Fruit fly (Drosophila melanogaster) whole organism, embryonic: ENCODE results near the gene nSMase.

Experiments
- Bdp1 ChIP-seq: fragments of 200-800 bp; sonication (Bioruptor generic); optimal IDR thresholded peaks from 3 replicates; lab custom pipeline; 2016; ENCODE audit warnings: missing biosample characterization, missing genetic modification characterization
- CG10147 ChIP-seq: fragments of 200-800 bp; sonication (Bioruptor generic); optimal IDR thresholded peaks from 2 replicates; lab custom pipeline; 2019; ENCODE audit warnings: missing biosample characterization, mild to moderate bottlenecking, missing genetic modification characterization, moderate library complexity
- CG10209 ChIP-seq: fragments of 200-800 bp; sonication (Bioruptor generic); optimal IDR thresholded peaks from 3 replicates; lab custom pipeline; 2017; ENCODE audit warnings: missing biosample characterization, mild to moderate bottlenecking, missing genetic modification characterization, missing genetic modification reagents
- CG10267 ChIP-seq: fragments of 200-800 bp; sonication (Bioruptor generic); optimal IDR thresholded peaks from 2 replicates; lab custom pipeline; 2018; ENCODE audit warnings: missing biosample characterization, mild to moderate bottlenecking, missing genetic modification characterization, moderate library complexity
- CG10431 ChIP-seq: fragments of 200-800 bp; sonication (Bioruptor generic); optimal IDR thresholded peaks from 3 replicates; lab custom pipeline; 2018; ENCODE audit warnings: missing biosample characterization, mild to moderate bottlenecking, missing genetic modification characterization
- CG12104 ChIP-seq: fragments of 200-800 bp; sonication (Bioruptor generic); optimal IDR thresholded peaks from 3 replicates; lab custom pipeline; 2016; ENCODE audit warnings: missing biosample characterization, missing genetic modification characterization
- CG1233 ChIP-seq: fragments of 200-800 bp; sonication (Bioruptor generic); optimal IDR thresholded peaks from 4 replicates; lab custom pipeline; 2018; ENCODE audit warnings: missing biosample characterization, mild to moderate bottlenecking, missing genetic modification characterization
- CG13123 ChIP-seq: fragments of 200-800 bp; sonication (Bioruptor generic); optimal IDR thresholded peaks from 2 replicates; lab custom pipeline; 2016; ENCODE audit warnings: missing biosample characterization, missing genetic modification characterization
- CG13894 ChIP-seq: fragments of 200-800 bp; sonication (Bioruptor generic); optimal IDR thresholded peaks from 3 replicates; lab custom pipeline; 2018; ENCODE audit warnings: missing biosample characterization, mild to moderate bottlenecking, missing genetic modification characterization, moderate library complexity
- CG14441 ChIP-seq: fragments of 200-800 bp; sonication (Bioruptor generic); IDR thresholded peaks from 2 replicates; pipeline ENCODE4 v1.3.6; 2022; ENCODE audit warnings: missing biosample characterization, missing genetic modification characterization
- CG1529 ChIP-seq: fragments of 200-800 bp; sonication (Bioruptor generic); optimal IDR thresholded peaks from 3 replicates; lab custom pipeline; 2018; ENCODE audit warnings: missing biosample characterization, missing genetic modification characterization
- CG16779 ChIP-seq: fragments of 200-800 bp; sonication (Bioruptor generic); IDR thresholded peaks from 2 replicates; pipeline ENCODE4 v1.3.6; 2022; ENCODE audit warnings: missing biosample characterization, missing genetic modification characterization
- CG2120 ChIP-seq: fragments of 200-800 bp; sonication (Bioruptor generic); optimal IDR thresholded peaks from 3 replicates; lab custom pipeline; 2016; ENCODE audit warnings: missing biosample characterization, missing genetic modification characterization
- CG3163 ChIP-seq: fragments of 200-800 bp; sonication (Bioruptor generic); optimal IDR thresholded peaks from 3 replicates; lab custom pipeline; 2016; ENCODE audit warnings: missing biosample characterization, missing genetic modification characterization
- CG4282 ChIP-seq: fragments of 200-800 bp; sonication (Bioruptor generic); optimal IDR thresholded peaks from 2 replicates; lab custom pipeline; 2016; ENCODE audit warnings: missing biosample characterization, missing genetic modification characterization
- CG6765 ChIP-seq: fragments of 200-800 bp; sonication (Bioruptor generic); optimal IDR thresholded peaks from 3 replicates; lab custom pipeline; 2017; ENCODE audit warnings: missing biosample characterization, mild to moderate bottlenecking, missing genetic modification characterization
- CG6813 ChIP-seq: fragments of 200-800 bp; sonication (Bioruptor generic); optimal IDR thresholded peaks from 2 replicates; lab custom pipeline; 2017; ENCODE audit warnings: missing biosample characterization, missing genetic modification characterization, mild to moderate bottlenecking, moderate library complexity, missing genetic modification reagents
- CG7745 ChIP-seq: fragments of 200-800 bp; sonication (Bioruptor generic); optimal IDR thresholded peaks from 2 replicates; lab custom pipeline; 2018; ENCODE audit warnings: missing biosample characterization, mild to moderate bottlenecking, missing genetic modification characterization, moderate library complexity
- CG7928 ChIP-seq: fragments of 200-800 bp; sonication (Bioruptor generic); optimal IDR thresholded peaks from 2 replicates; lab custom pipeline; 2017; ENCODE audit warnings: missing biosample characterization, mild to moderate bottlenecking, missing genetic modification characterization
- CG8944 ChIP-seq: fragments of 200-800 bp; sonication (Bioruptor generic); optimal IDR thresholded peaks from 3 replicates; lab custom pipeline; 2016; ENCODE audit warnings: missing biosample characterization, missing genetic modification characterization
- CG9727 ChIP-seq: fragments of 200-800 bp; sonication (Bioruptor generic); optimal IDR thresholded peaks from 3 replicates; lab custom pipeline; 2017; ENCODE audit warnings: missing biosample characterization, mild to moderate bottlenecking, missing genetic modification characterization
- D19A ChIP-seq: fragments of 200-800 bp; optimal IDR thresholded peaks from 3 replicates; lab custom pipeline; 2019; ENCODE audit warnings: missing biosample characterization, mild to moderate bottlenecking, missing genetic modification characterization, moderate library complexity
- Deaf1 ChIP-seq: fragments of 200-800 bp; optimal IDR thresholded peaks from 3 replicates; lab custom pipeline; 2019; ENCODE audit warnings: missing biosample characterization, mild to moderate bottlenecking, missing genetic modification characterization, moderate library complexity
- Dip3 ChIP-seq: fragments of 200-800 bp; sonication (Bioruptor generic); optimal IDR thresholded peaks from 3 replicates; lab custom pipeline; 2016; ENCODE audit warnings: missing biosample characterization, missing genetic modification characterization
- Doc2 ChIP-seq: fragments of 200-800 bp; sonication (Bioruptor generic); IDR thresholded peaks from 2 replicates; pipeline ENCODE4 v1.3.6; 2022; ENCODE audit warnings: missing biosample characterization, missing genetic modification characterization
- H2.0 ChIP-seq: fragments of 200-800 bp; sonication (Bioruptor generic); IDR thresholded peaks from 2 replicates; pipeline ENCODE4 v1.3.6; 2022; ENCODE audit warnings: missing biosample characterization, missing genetic modification characterization
- Hmx ChIP-seq: fragments of 200-800 bp; sonication (Bioruptor generic); optimal IDR thresholded peaks from 2 replicates; lab custom pipeline; 2016; ENCODE audit warnings: missing biosample characterization, missing genetic modification characterization
- Hr3 ChIP-seq: fragments of 200-800 bp; sonication (Bioruptor generic); optimal IDR thresholded peaks from 3 replicates; lab custom pipeline; 2016; ENCODE audit warnings: missing biosample characterization, missing genetic modification characterization
- Nf-YA ChIP-seq: fragments of 200-800 bp; sonication (Bioruptor generic); IDR thresholded peaks from 2 replicates; pipeline ENCODE4 v1.3.6; 2022; ENCODE audit warnings: missing biosample characterization, missing genetic modification characterization
- Oaz ChIP-seq: fragments of 200-800 bp; sonication (Bioruptor generic); IDR thresholded peaks from 2 replicates; pipeline ENCODE4 v1.3.6; 2022; ENCODE audit warnings: missing biosample characterization, missing genetic modification characterization
- Ravus ChIP-seq: fragments of 200-800 bp; sonication (Bioruptor generic); IDR thresholded peaks from 2 replicates; pipeline ENCODE4 v1.3.6; 2022; ENCODE audit warnings: missing biosample characterization, missing genetic modification characterization
- bsh ChIP-seq, 2 experiments: fragments of 200-800 bp; sonication (Bioruptor generic); optimal IDR thresholded peaks; 2 replicates each; lab custom pipeline; 2017 to 2018; ENCODE audit warnings: mild to moderate bottlenecking in 2 of 2, missing biosample characterization in 2 of 2, missing genetic modification characterization in 2 of 2, moderate library complexity in 1 of 2
- cato ChIP-seq: fragments of 200-800 bp; sonication (Bioruptor generic); optimal IDR thresholded peaks from 2 replicates; lab custom pipeline; 2016; ENCODE audit warnings: missing biosample characterization, missing genetic modification characterization, borderline replicate concordance
- crp ChIP-seq, 2 experiments: fragments of 200-800 bp; sonication (Bioruptor generic); optimal IDR thresholded peaks; 2 replicates in 1 of 2; 3 replicates in 1 of 2; lab custom pipeline; 2017; ENCODE audit warnings: missing biosample characterization in 2 of 2, missing genetic modification characterization in 2 of 2, mild to moderate bottlenecking in 1 of 2, moderate library complexity in 1 of 2
- dan ChIP-seq: fragments of 200-800 bp; sonication (Bioruptor generic); IDR thresholded peaks from 2 replicates; pipeline ENCODE4 v1.3.6; 2022; ENCODE audit warnings: missing biosample characterization, missing genetic modification characterization
- disco-r ChIP-seq: fragments of 200-800 bp; sonication (Bioruptor generic); optimal IDR thresholded peaks from 2 replicates; lab custom pipeline; 2016; ENCODE audit warnings: missing biosample characterization, missing genetic modification characterization
- dm ChIP-seq: fragments of 200-800 bp; sonication (Bioruptor generic); optimal IDR thresholded peaks from 3 replicates; lab custom pipeline; 2016; ENCODE audit warnings: missing biosample characterization, missing genetic modification characterization
- ftz-f1 ChIP-seq: fragments of 200-800 bp; sonication (Bioruptor generic); optimal IDR thresholded peaks from 2 replicates; lab custom pipeline; 2016; ENCODE audit warnings: missing biosample characterization, missing genetic modification characterization
- gcm2 ChIP-seq: fragments of 200-800 bp; sonication (Bioruptor generic); optimal IDR thresholded peaks from 2 replicates; lab custom pipeline; 2016; ENCODE audit warnings: missing biosample characterization, missing genetic modification characterization
- grn ChIP-seq: fragments of 200-800 bp; sonication (Bioruptor generic); optimal IDR thresholded peaks from 3 replicates; lab custom pipeline; 2017; ENCODE audit warnings: missing biosample characterization, missing genetic modification characterization
- hbn ChIP-seq: fragments of 200-800 bp; sonication (Bioruptor generic); IDR thresholded peaks from 2 replicates; pipeline ENCODE4 v1.3.6; 2022; ENCODE audit warnings: missing biosample characterization, missing genetic modification characterization; ENCODE audit not compliant: partially characterized antibody
- ind ChIP-seq: fragments of 200-800 bp; sonication (Bioruptor generic); optimal IDR thresholded peaks from 3 replicates; lab custom pipeline; 2016; ENCODE audit warnings: missing biosample characterization, missing genetic modification characterization
- insv ChIP-seq, 2 experiments: fragments of 200-800 bp; sonication (Bioruptor generic); optimal IDR thresholded peaks; 3 replicates each; lab custom pipeline; 2016 to 2018; ENCODE audit warnings: missing biosample characterization in 2 of 2, missing genetic modification characterization in 2 of 2
- klu ChIP-seq: fragments of 200-800 bp; sonication (Bioruptor generic); IDR thresholded peaks from 2 replicates; pipeline ENCODE4 v1.3.6; 2022; ENCODE audit warnings: missing biosample characterization, missing genetic modification characterization
- mirr ChIP-seq: fragments of 200-800 bp; sonication (Bioruptor generic); optimal IDR thresholded peaks from 3 replicates; lab custom pipeline; 2018; ENCODE audit warnings: missing biosample characterization, mild to moderate bottlenecking, missing genetic modification characterization
- phol ChIP-seq: fragments of 200-800 bp; sonication (Bioruptor generic); optimal IDR thresholded peaks from 3 replicates; lab custom pipeline; 2018; ENCODE audit warnings: missing biosample characterization, mild to moderate bottlenecking, missing genetic modification characterization, moderate library complexity
- sens ChIP-seq: fragments of 200-800 bp; sonication (Bioruptor generic); peaks from one replicate; lab custom pipeline; 2016; ENCODE audit warnings: missing biosample characterization, missing genetic modification characterization
- seq ChIP-seq: fragments of 200-800 bp; sonication (Bioruptor generic); IDR thresholded peaks from 2 replicates; pipeline ENCODE4 v1.3.6; 2022; ENCODE audit warnings: missing biosample characterization, missing genetic modification characterization
- sqz ChIP-seq: fragments of 200-800 bp; sonication (Bioruptor generic); optimal IDR thresholded peaks from 3 replicates; lab custom pipeline; 2018; ENCODE audit warnings: missing biosample characterization, mild to moderate bottlenecking, missing genetic modification characterization
- wek ChIP-seq: fragments of 200-800 bp; sonication (Bioruptor generic); optimal IDR thresholded peaks from 3 replicates; lab custom pipeline; 2018; ENCODE audit warnings: missing biosample characterization, mild to moderate bottlenecking, missing genetic modification characterization, moderate library complexity

The nSMase gene

DNA sequence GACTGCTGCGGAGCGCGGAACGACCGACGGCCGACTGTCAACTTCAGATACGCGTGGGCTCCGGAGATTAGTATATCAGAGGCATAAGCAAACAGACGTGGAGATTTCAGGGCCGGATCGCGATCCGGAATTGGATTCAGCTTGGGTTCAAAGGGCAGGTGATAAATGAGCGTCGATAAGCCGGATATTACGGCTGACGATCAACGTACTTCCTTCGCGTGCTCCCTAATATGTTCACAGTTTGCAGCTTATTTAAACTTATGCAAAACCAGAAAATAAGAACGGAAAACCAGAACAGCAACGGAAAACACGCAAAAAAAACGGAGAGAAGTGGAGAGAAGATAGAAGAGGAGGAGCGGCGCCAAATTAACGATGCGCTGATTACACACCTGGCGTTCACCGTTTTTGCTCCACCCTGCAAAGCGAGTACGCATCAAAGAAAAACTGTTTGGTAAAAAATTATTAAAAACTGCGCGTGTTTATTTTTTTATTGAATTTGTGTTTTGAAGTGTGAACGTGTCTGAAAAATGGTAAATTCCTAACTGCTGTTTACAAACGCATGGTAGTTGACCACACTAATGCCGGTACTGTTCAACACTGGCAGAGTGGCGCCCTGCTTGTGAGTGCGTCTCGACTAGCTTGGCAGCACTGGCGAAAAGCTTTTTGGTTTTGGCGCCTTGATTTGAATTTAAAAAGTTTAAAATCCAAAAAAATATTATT is 20.2 kb downstream of the nSMase start, which contains the start of gene CG17746 (continued):
- TF ChIP-seq CG4282 = peak; percentile 72
- TF ChIP-seq CG10431 (GFP tag; lab: Kevin White, UChicago) = no peak
- no peak for TF ChIP-seq wek (GFP tag; lab: Kevin White, UChicago)
- TF ChIP-seq CG10267 (tag; lab: Kevin White, UChicago) = peak; percentile 98
- 0 out of 2 replicates have a peak, but pooled peaks have one; percentile 9 for TF ChIP-seq H2.0 (GFP tag; lab: Robert Waterston, UW)
- no peak for TF ChIP-seq Ravus
- no peak for TF ChIP-seq CG1529
- no peak for TF ChIP-seq Oaz (GFP tag; lab: Robert Waterston, UW)
- peak; percentile 55 for TF ChIP-seq phol (tag; lab: Kevin White, UChicago)
- no peak for TF ChIP-seq CG6813 (GFP tag; lab: Kevin White, UChicago)
- no peak for TF ChIP-seq CG9727 (GFP tag; lab: Kevin White, UChicago)
- TF ChIP-seq hbn = 0 out of 2 replicates have a peak, but pooled peaks have one; percentile 32
- TF ChIP-seq CG10209 (GFP tag; lab: Kevin White, UChicago) = no peak
- TF ChIP-seq ind (GFP tag; lab: Kevin White, UChicago) = peak; percentile 0
- peak; percentile 63 for TF ChIP-seq dm
- TF ChIP-seq CG13123 (GFP tag; lab: Kevin White, UChicago) = peak; percentile 39
- TF ChIP-seq klu (GFP tag; lab: Robert Waterston, UW) = no peak
- no peak for TF ChIP-seq CG14441 (GFP tag; lab: Robert Waterston, UW)
- no peak for TF ChIP-seq CG16779 (GFP tag; lab: Robert Waterston, UW)
- TF ChIP-seq CG7928 (GFP tag; lab: Kevin White, UChicago) = peak; percentile 41
- TF ChIP-seq Bdp1 = peak; percentile 56
- peak; percentile 81 for TF ChIP-seq sqz (GFP tag; lab: Kevin White, UChicago)
- no peak for TF ChIP-seq CG12104
- no peak for TF ChIP-seq seq (GFP tag; lab: Robert Waterston, UW)
- no peak for TF ChIP-seq mirr (GFP tag; lab: Kevin White, UChicago)
- TF ChIP-seq CG1233 = no peak
- TF ChIP-seq CG8944 = peak; percentile 50
- TF ChIP-seq Hmx (GFP tag; lab: Kevin White, UChicago) = no peak
- no peak for TF ChIP-seq disco-r
- TF ChIP-seq CG10147 (GFP tag; lab: Kevin White, UChicago) = no peak
- TF ChIP-seq CG6765 (GFP tag; lab: Kevin White, UChicago) = no peak
- TF ChIP-seq CG3163 (GFP tag; lab: Kevin White, UChicago) = no peak
- no peak for TF ChIP-seq gcm2 (GFP tag; lab: Kevin White, UChicago)
- TF ChIP-seq crp (GFP tag; optimal IDR thresholded peaks at IDR 0.05; lab: Kevin White, UChicago) = no peak
- TF ChIP-seq CG13894 (tag; lab: Kevin White, UChicago) = no peak
- peak; percentile 50 for TF ChIP-seq Dip3
- TF ChIP-seq CG2120 (GFP tag; lab: Kevin White, UChicago) = peak; percentile 76
- TF ChIP-seq ftz-f1 (GFP tag; lab: Kevin White, UChicago) = peak; percentile 72
- no peak for TF ChIP-seq insv (GFP tag; optimal IDR thresholded peaks at IDR 0.05; lab: Kevin White, UChicago)
- TF ChIP-seq Nf-YA = no peak
- TF ChIP-seq bsh (GFP tag; optimal IDR thresholded peaks at IDR 0.05; lab: Kevin White, UChicago) = no peak
- no peak for TF ChIP-seq Deaf1
- TF ChIP-seq CG7745 = no peak
- no peak for TF ChIP-seq Doc2 (GFP tag; lab: Robert Waterston, UW)
- TF ChIP-seq Hr3 (GFP tag; lab: Kevin White, UChicago) = peak; percentile 41
- no peak for TF ChIP-seq sens
- no peak for TF ChIP-seq cato (GFP tag; lab: Kevin White, UChicago)
- TF ChIP-seq D19A (tag; lab: Kevin White, UChicago) = no peak
- no peak for TF ChIP-seq grn (GFP tag; lab: Kevin White, UChicago)
- no peak for TF ChIP-seq dan (GFP tag; lab: Robert Waterston, UW)
